Worm (Caenorhabditis elegans) whole organism, mixed stage, embryonic: ENCODE data around the gene F20D6.8.

Experiments used
- M03D4.4 ChIP-seq: sonication (generic microtip); optimal IDR thresholded peaks from 2 replicates; lab custom pipeline; 2017; ENCODE audit warnings: mild to moderate bottlenecking, missing genetic modification characterization, missing compliant biosample characterization
- bed-3 ChIP-seq: fragments of 200-800 bp; sonication (Bioruptor generic); optimal IDR thresholded peaks from 3 replicates; lab custom pipeline; 2018; ENCODE audit warnings: mild to moderate bottlenecking, missing genetic modification characterization, moderate library complexity, missing compliant biosample characterization
- ceh-39 ChIP-seq: fragments of 150-350 bp; optimal IDR thresholded peaks from 2 replicates; lab custom pipeline; 2014; ENCODE audit warnings: missing biosample characterization, missing genetic modification characterization
- ceh-43 ChIP-seq: fragments of 200-800 bp; sonication (Bioruptor generic); optimal IDR thresholded peaks from 2 replicates; lab custom pipeline; 2018; ENCODE audit warnings: mild to moderate bottlenecking, missing genetic modification characterization, moderate library complexity, missing compliant biosample characterization
- ceh-83 ChIP-seq: fragments of 200-800 bp; sonication (Bioruptor generic); optimal IDR thresholded peaks from 2 replicates; lab custom pipeline; 2018; ENCODE audit warnings: mild to moderate bottlenecking, missing genetic modification characterization, missing compliant biosample characterization
- ces-1 ChIP-seq: fragments of 150-350 bp; optimal IDR thresholded peaks from 2 replicates; lab custom pipeline; 2014; ENCODE audit warnings: missing biosample characterization, missing genetic modification reagents, missing genetic modification characterization
- cnd-1 ChIP-seq: fragments of 200-800 bp; sonication (Bioruptor generic); optimal IDR thresholded peaks from 2 replicates; lab custom pipeline; 2018; ENCODE audit warnings: mild to moderate bottlenecking, missing genetic modification characterization, missing compliant biosample characterization
- elt-3 ChIP-seq: fragments of 150-350 bp; optimal IDR thresholded peaks from 2 replicates; lab custom pipeline; 2014; ENCODE audit warnings: missing biosample characterization, missing genetic modification characterization
- flh-1 ChIP-seq: fragments of 200-800 bp; sonication (Bioruptor generic); optimal IDR thresholded peaks from 2 replicates; lab custom pipeline; 2018; ENCODE audit warnings: mild to moderate bottlenecking, missing genetic modification characterization, moderate library complexity, missing compliant biosample characterization
- ham-2 ChIP-seq: fragments of 200-800 bp; sonication (Bioruptor generic); optimal IDR thresholded peaks from 2 replicates; lab custom pipeline; 2018; ENCODE audit warnings: mild to moderate bottlenecking, missing genetic modification characterization, missing compliant biosample characterization
- lin-13 ChIP-seq: fragments of 150-350 bp; optimal IDR thresholded peaks from 2 replicates; lab custom pipeline; 2014; ENCODE audit warnings: missing biosample characterization, missing genetic modification characterization
- lin-32 ChIP-seq: fragments of 200-800 bp; sonication (Bioruptor generic); optimal IDR thresholded peaks from 2 replicates; lab custom pipeline; 2018; ENCODE audit warnings: mild to moderate bottlenecking, missing genetic modification characterization, missing compliant biosample characterization
- lsy-2 ChIP-seq: fragments of 150-350 bp; optimal IDR thresholded peaks from 2 replicates; lab custom pipeline; 2014; ENCODE audit warnings: missing biosample characterization, missing genetic modification characterization
- mab-5 ChIP-seq: fragments of 150-350 bp; optimal IDR thresholded peaks from 2 replicates; lab custom pipeline; 2014; ENCODE audit warnings: missing biosample characterization, missing genetic modification characterization
- mep-1 ChIP-seq: fragments of 150-350 bp; optimal IDR thresholded peaks from 2 replicates; lab custom pipeline; 2017; ENCODE audit warnings: missing biosample characterization, missing genetic modification reagents, missing genetic modification characterization, inconsistent platforms
- mls-2 ChIP-seq: sonication (generic microtip); optimal IDR thresholded peaks from 2 replicates; lab custom pipeline; 2016; ENCODE audit warnings: mild to moderate bottlenecking, missing genetic modification characterization, moderate library complexity, missing compliant biosample characterization
- nhr-12 ChIP-seq: fragments of 150-350 bp; optimal IDR thresholded peaks from 2 replicates; lab custom pipeline; 2014; ENCODE audit warnings: missing biosample characterization, missing genetic modification characterization
- nhr-2 ChIP-seq: fragments of 150-350 bp; optimal IDR thresholded peaks from 2 replicates; lab custom pipeline; 2014; ENCODE audit warnings: missing biosample characterization, missing genetic modification characterization
- nhr-237 ChIP-seq: fragments of 150-350 bp; optimal IDR thresholded peaks from 2 replicates; lab custom pipeline; 2014; ENCODE audit warnings: missing biosample characterization, missing genetic modification characterization
- nhr-28 ChIP-seq: fragments of 150-350 bp; optimal IDR thresholded peaks from 2 replicates; lab custom pipeline; 2014; ENCODE audit warnings: missing biosample characterization, missing genetic modification characterization
- nhr-76 ChIP-seq: sonication (generic microtip); optimal IDR thresholded peaks from 2 replicates; lab custom pipeline; 2017; ENCODE audit warnings: missing biosample characterization, missing genetic modification characterization
- pha-4 ChIP-seq: fragments of 150-350 bp; optimal IDR thresholded peaks from 2 replicates; lab custom pipeline; 2018; ENCODE audit warnings: missing biosample characterization, missing genetic modification reagents, missing genetic modification characterization
- sem-2 ChIP-seq: fragments of 200-800 bp; sonication (Bioruptor generic); optimal IDR thresholded peaks from 2 replicates; lab custom pipeline; 2018; ENCODE audit warnings: mild to moderate bottlenecking, missing genetic modification characterization, missing compliant biosample characterization
- sptf-1 ChIP-seq: sonication (generic microtip); optimal IDR thresholded peaks from 2 replicates; lab custom pipeline; 2017; ENCODE audit warnings: mild to moderate bottlenecking, missing genetic modification characterization, moderate library complexity, missing compliant biosample characterization
- unc-120 ChIP-seq: sonication (generic microtip); optimal IDR thresholded peaks from 2 replicates; lab custom pipeline; 2017; ENCODE audit warnings: missing genetic modification characterization, missing compliant biosample characterization; ENCODE audit not compliant: poor library complexity, severe bottlenecking
- unc-39 ChIP-seq: fragments of 150-350 bp; optimal IDR thresholded peaks from 2 replicates; lab custom pipeline; 2014; ENCODE audit warnings: missing biosample characterization, missing genetic modification characterization
- unc-62 ChIP-seq: fragments of 150-350 bp; optimal IDR thresholded peaks from 2 replicates; lab custom pipeline; 2014; ENCODE audit warnings: missing biosample characterization, missing genetic modification reagents, missing genetic modification characterization
- zip-8 ChIP-seq: fragments of 150-350 bp; optimal IDR thresholded peaks from 2 replicates; lab custom pipeline; 2014; ENCODE audit warnings: missing biosample characterization, missing genetic modification characterization

F20D6.8 gene

ce11 chrV:8168219-8168962, at the start of gene F20D6.8:
Gene F20D6.8 (minus strand): TSS chrV:8168269.
- TF ChIP-seq nhr-28 (no peak), ces-1 (GFP tag; lab: Kevin White, UChicago) (peak; percentile 32), ham-2 (GFP tag; lab: Kevin White, UChicago) (no peak)

DNA sequence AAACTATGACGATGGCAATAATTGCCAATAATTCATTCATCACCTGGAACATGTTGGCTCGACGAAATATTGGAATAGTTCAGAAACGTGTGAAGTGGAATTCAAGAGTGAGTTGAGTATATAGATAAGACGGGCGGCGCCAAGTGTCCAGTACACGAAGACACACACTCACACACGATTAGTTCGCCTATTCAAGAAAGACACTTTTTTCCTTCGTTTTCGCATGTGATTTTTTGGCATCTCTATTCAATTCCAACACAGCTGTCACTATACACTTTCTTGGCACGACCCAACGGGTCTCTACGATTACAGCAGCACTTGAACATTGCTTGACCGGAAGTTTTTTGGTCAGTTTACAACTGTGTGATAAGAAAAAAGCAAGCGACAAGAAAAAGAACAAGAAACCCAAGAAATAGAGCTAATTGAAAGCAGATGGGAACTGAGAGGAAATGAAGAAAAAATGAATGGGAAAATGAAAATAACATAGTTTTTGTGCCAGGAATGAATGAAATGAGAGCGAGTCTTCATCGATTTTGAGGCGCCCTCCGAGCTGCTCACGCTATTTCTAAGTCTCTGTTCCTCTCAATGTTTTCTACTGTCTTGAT, 49.7 kb upstream of the F20D6.8 start, which contains the start of gene K07C11.8:
Gene K07C11.8, minus strand, starts transcription at position 224 of the 605 bp plus-strand sequence.
- TF ChIP-seq mls-2 (tag; lab: Kevin White, UChicago) (no peak), ces-1 (GFP tag; lab: Kevin White, UChicago) (peak; percentile 3)

ce11 chrV:8217118-8217517, 49.0 kb upstream of the F20D6.8 start:
- TF ChIP-seq pha-4 (no peak), M03D4.4 (tag; lab: Kevin White, UChicago) (no peak), nhr-237 (tag; lab: Kevin White, UChicago) (no peak), cnd-1 (tag; lab: Kevin White, UChicago) (no peak)

ce11 chrV:8215158-8215557, 47.1 kb upstream of the F20D6.8 start:
- no peak for TF ChIP-seq elt-3
- no peak for TF ChIP-seq ces-1 (GFP tag; lab: Kevin White, UChicago)
- TF ChIP-seq M03D4.4 (tag; lab: Kevin White, UChicago) = no peak
- TF ChIP-seq nhr-12 (tag; lab: Kevin White, UChicago) = no peak
- TF ChIP-seq lsy-2 (tag; lab: Kevin White, UChicago) = no peak
- no peak for TF ChIP-seq lin-32 (GFP tag; lab: Kevin White, UChicago)
- no peak for TF ChIP-seq nhr-237 (tag; lab: Kevin White, UChicago)
- no peak for TF ChIP-seq unc-62 (GFP tag; lab: Kevin White, UChicago)
- TF ChIP-seq sptf-1 (tag; lab: Kevin White, UChicago) = no peak
- TF ChIP-seq cnd-1 (tag; lab: Kevin White, UChicago) = no peak
- no peak for TF ChIP-seq nhr-28
- no peak for TF ChIP-seq ceh-43 (GFP tag; lab: Kevin White, UChicago)
- no peak for TF ChIP-seq pha-4
- TF ChIP-seq ceh-39 (tag; lab: Kevin White, UChicago) = no peak
- TF ChIP-seq bed-3 = no peak

- TF ChIP-seq unc-39 (tag; lab: Kevin White, UChicago) = no peak
- no peak for TF ChIP-seq ces-1 (GFP tag; lab: Kevin White, UChicago)
- no peak for TF ChIP-seq mab-5 (tag; lab: Kevin White, UChicago)
- no peak for TF ChIP-seq lin-13 (tag; lab: Kevin White, UChicago)
- no peak for TF ChIP-seq nhr-2 (tag; lab: Kevin White, UChicago)
- no peak for TF ChIP-seq ceh-83 (GFP tag; lab: Kevin White, UChicago)
- no peak for TF ChIP-seq zip-8
- no peak for TF ChIP-seq pha-4
- no peak for TF ChIP-seq unc-62 (GFP tag; lab: Kevin White, UChicago)
- TF ChIP-seq unc-120 (tag; lab: Kevin White, UChicago) = no peak
- no peak for TF ChIP-seq sem-2 (GFP tag; lab: Kevin White, UChicago)
- no peak for TF ChIP-seq flh-1
- no peak for TF ChIP-seq mls-2 (tag; lab: Kevin White, UChicago)
These were observed 45.8 kb upstream of the F20D6.8 start, which contains the start of gene K07C11.7 for ce11 chrV:8213868-8214267. Gene K07C11.7 (minus strand): TSS chrV:8213968.

- TF ChIP-seq elt-3 (no peak), nhr-76 (tag; lab: Kevin White, UChicago) (no peak), ham-2 (GFP tag; lab: Kevin White, UChicago) (no peak), unc-120 (tag; lab: Kevin White, UChicago) (no peak), mep-1 (tag; lab: Kevin White, UChicago) (no peak), ces-1 (GFP tag; lab: Kevin White, UChicago) (no peak), unc-62 (GFP tag; lab: Kevin White, UChicago) (no peak)
These were observed 44.7 kb upstream of the F20D6.8 start for ce11 chrV:8212816-8213215.
